Worm (Caenorhabditis elegans) whole organism, L4/young adult: Measurements from ENCODE around the gene F10E7.1.

Experiments
- W03F9.2 ChIP-seq: fragments of 150-350 bp; optimal IDR thresholded peaks from 2 replicates; lab custom pipeline; 2014; ENCODE audit warnings: missing biosample characterization, missing genetic modification characterization
- dao-5 ChIP-seq: sonication (generic microtip); optimal IDR thresholded peaks from 2 replicates; lab custom pipeline; 2016; ENCODE audit warnings: missing genotype, missing genetic modification characterization, moderate library complexity, missing compliant biosample characterization
- him-1 ChIP-seq: sonication (generic microtip); optimal IDR thresholded peaks from 2 replicates; lab custom pipeline; 2016; ENCODE audit warnings: missing genotype, missing genetic modification reagents, missing genetic modification characterization, missing compliant biosample characterization

ce11 chrII:7112780-7113179 is 13.8 kb upstream of the F10E7.1 start, which contains the start of gene F10E7.6:
- TF ChIP-seq dao-5 (tag; lab: Kevin White, UChicago): no peak
- TF ChIP-seq him-1 (tag; lab: Kevin White, UChicago): no peak
- no peak for TF ChIP-seq W03F9.2 (tag; lab: Kevin White, UChicago)
